Worm (Caenorhabditis elegans) whole organism, early embryonic: Measurements from ENCODE around the gene srh-89.
"Not testable (repeated sequence)": the region's sequence is repeated elsewhere in the genome, so short reads cannot be mapped to it uniquely, and the experiment has no call there.

Experiments
- B0310.2 ChIP-seq: sonication (generic microtip); optimal IDR thresholded peaks from 2 replicates; lab custom pipeline; 2016; ENCODE audit warnings: mild to moderate bottlenecking, missing genetic modification characterization, missing compliant biosample characterization
- F13C5.2 ChIP-seq: sonication (generic microtip); optimal IDR thresholded peaks from 2 replicates; lab custom pipeline; 2017; ENCODE audit warnings: mild to moderate bottlenecking, missing genetic modification characterization, inconsistent platforms, missing compliant biosample characterization
- aly-1 ChIP-seq: sonication (generic microtip); optimal IDR thresholded peaks from 2 replicates; lab custom pipeline; 2016; ENCODE audit warnings: missing genetic modification characterization, missing compliant biosample characterization
- ama-1 ChIP-seq: fragments of 150-350 bp; optimal IDR thresholded peaks from 2 replicates; lab custom pipeline; 2014
- ceh-13 ChIP-seq: fragments of 200-800 bp; sonication (Bioruptor generic); optimal IDR thresholded peaks from 2 replicates; lab custom pipeline; 2018; ENCODE audit warnings: mild to moderate bottlenecking, missing genetic modification characterization, missing compliant biosample characterization
- ceh-36 ChIP-seq: sonication (generic microtip); optimal IDR thresholded peaks from 2 replicates; lab custom pipeline; 2016; ENCODE audit warnings: missing genetic modification characterization, inconsistent platforms, missing compliant biosample characterization
- ets-7 ChIP-seq: sonication (generic microtip); optimal IDR thresholded peaks from 2 replicates; lab custom pipeline; 2016; ENCODE audit warnings: missing genotype, missing genetic modification characterization, missing compliant biosample characterization
- flt-1 ChIP-seq: fragments of 200-800 bp; sonication (Bioruptor generic); IDR thresholded peaks from 2 replicates; pipeline ENCODE4 v1.3.6; 2022; ENCODE audit warnings: missing genetic modification characterization, missing compliant biosample characterization
- hmbx-1 ChIP-seq: sonication (generic microtip); optimal IDR thresholded peaks from 2 replicates; lab custom pipeline; 2016; ENCODE audit warnings: mild to moderate bottlenecking, missing genetic modification characterization, missing compliant biosample characterization
- hmg-4 ChIP-seq: fragments of 200-800 bp; sonication (Bioruptor generic); optimal IDR thresholded peaks from 2 replicates; lab custom pipeline; 2018; ENCODE audit warnings: mild to moderate bottlenecking, missing genetic modification characterization, missing compliant biosample characterization
- hnd-1 ChIP-seq: sonication (generic microtip); optimal IDR thresholded peaks from 2 replicates; lab custom pipeline; 2016; ENCODE audit warnings: missing genetic modification characterization, missing compliant biosample characterization
- pes-1 ChIP-seq: fragments of 200-800 bp; sonication (Bioruptor generic); IDR thresholded peaks from 2 replicates; pipeline ENCODE4 v1.3.6; 2022; ENCODE audit warnings: missing genetic modification reagents, missing genetic modification characterization, missing compliant biosample characterization
- scrt-1 ChIP-seq: fragments of 200-800 bp; sonication (Bioruptor generic); IDR thresholded peaks from 2 replicates; pipeline ENCODE4 v1.3.6; 2022; ENCODE audit warnings: missing genetic modification characterization, missing compliant biosample characterization
- sea-1 ChIP-seq: fragments of 200-800 bp; sonication (Bioruptor generic); conservative IDR thresholded peaks from 2 replicates; pipeline ENCODE4 v1.3.6; 2022; ENCODE audit warnings: missing genetic modification characterization, missing compliant biosample characterization
- tbx-11 ChIP-seq: fragments of 200-800 bp; sonication (Bioruptor generic); IDR thresholded peaks from 2 replicates; pipeline ENCODE4 v1.3.6; 2022; ENCODE audit warnings: missing genetic modification characterization, missing compliant biosample characterization
- tbx-37 ChIP-seq: fragments of 200-800 bp; sonication (Bioruptor generic); conservative IDR thresholded peaks from 2 replicates; pipeline ENCODE4 v1.3.6; 2022; ENCODE audit warnings: missing genetic modification reagents, missing genetic modification characterization, missing compliant biosample characterization
- tra-4 ChIP-seq: sonication (generic microtip); optimal IDR thresholded peaks from 2 replicates; lab custom pipeline; 2017; ENCODE audit warnings: missing genetic modification characterization, missing compliant biosample characterization

srh-89 gene

DNA sequence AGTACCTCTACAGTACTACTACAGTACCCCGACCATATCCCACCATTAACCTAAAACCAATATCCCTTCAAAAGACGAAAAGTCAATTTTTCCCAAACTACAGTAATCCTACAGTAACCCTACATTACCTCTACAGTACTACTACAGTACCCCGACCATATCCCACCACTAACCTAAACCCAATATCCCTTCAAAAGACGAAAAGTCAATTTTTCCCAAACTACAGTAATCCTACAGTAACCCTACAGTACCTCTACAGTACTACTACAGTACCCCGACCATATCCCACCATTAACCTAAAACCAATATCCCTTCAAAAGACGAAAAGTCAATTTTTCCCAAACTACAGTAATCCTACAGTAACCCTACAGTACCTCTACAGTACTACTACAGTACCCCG is 20.3 kb downstream of the srh-89 start, which contains the start of gene nhr-141:
nhr-141 (plus strand) TSS at position 331 of the 400 bp plus-strand sequence.
- not testable (repeated sequence) for TF ChIP-seq ceh-13 (GFP tag; lab: Kevin White, UChicago); ceh-36 (tag; lab: Kevin White, UChicago); B0310.2 (tag; lab: Kevin White, UChicago)

ce11 chrV:7443480-7443879 is 21.1 kb downstream of the srh-89 start:
- 0 out of 2 replicates have a peak, but pooled peaks have one; percentile 35 for TF ChIP-seq scrt-1
- peak; percentile 34; the same call in 1 of the 2 replicates for TF ChIP-seq tbx-37 (GFP tag; lab: Robert Waterston, UW)
- TF ChIP-seq sea-1 (GFP tag; lab: Robert Waterston, UW) = peak; percentile 85
- TF ChIP-seq tbx-11 (GFP tag; lab: Robert Waterston, UW) = peak; percentile 68; the same call in 1 of the 2 replicates

DNA sequence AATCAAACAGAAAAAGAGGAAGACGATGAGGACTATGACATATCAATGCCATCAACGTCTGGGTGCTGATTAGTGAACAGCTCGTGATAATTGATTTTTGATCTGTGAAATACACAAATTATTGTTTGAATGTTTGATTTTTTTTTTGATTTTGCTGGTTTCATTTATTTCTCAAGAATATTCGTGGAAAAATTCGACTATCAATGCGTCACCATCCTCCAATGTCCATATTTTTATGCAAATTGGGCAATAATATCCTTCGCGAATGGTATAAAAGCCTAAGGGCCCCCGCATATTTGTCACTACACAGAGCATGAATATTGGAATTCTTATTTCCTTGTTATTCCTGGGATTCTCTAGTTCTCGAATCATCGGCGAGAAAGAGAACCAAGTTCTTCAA is 24.8 kb downstream of the srh-89 start, which contains the start of gene try-13:
try-13 (plus strand) TSS at position 301 of the 400 bp plus-strand sequence.
- no peak for TF ChIP-seq scrt-1
- no peak for TF ChIP-seq aly-1 (tag; lab: Kevin White, UChicago)
- no peak for TF ChIP-seq ceh-36 (tag; lab: Kevin White, UChicago)
- TF ChIP-seq hmbx-1 = no peak
- no peak for TF ChIP-seq pes-1
- no peak for TF ChIP-seq flt-1 (GFP tag; lab: Robert Waterston, UW)

ce11 chrV:7437985-7438384 is 26.6 kb downstream of the srh-89 start, which contains the start of gene F25E5.16:
Gene F25E5.16, plus strand, starts transcription at chrV:7438285.
- TF ChIP-seq pes-1 = no peak
- TF ChIP-seq scrt-1 = no peak
- no peak for TF ChIP-seq sea-1 (GFP tag; lab: Robert Waterston, UW)
- no peak for TF ChIP-seq ets-7 (tag; lab: Kevin White, UChicago)
- TF ChIP-seq hmbx-1 = no peak
- no peak for TF ChIP-seq flt-1 (GFP tag; lab: Robert Waterston, UW)
- TF ChIP-seq aly-1 (tag; lab: Kevin White, UChicago) = no peak
- TF ChIP-seq ceh-36 (tag; lab: Kevin White, UChicago) = no peak
- TF ChIP-seq F13C5.2 (tag; lab: Kevin White, UChicago) = no peak
- no peak for TF ChIP-seq B0310.2 (tag; lab: Kevin White, UChicago)
- no peak for TF ChIP-seq tra-4
- TF ChIP-seq hmg-4 = no peak
- TF ChIP-seq ceh-13 (GFP tag; lab: Kevin White, UChicago) = no peak
- no peak for TF ChIP-seq hnd-1 (tag; lab: Kevin White, UChicago)

ce11 chrV:7437538-7437937 is 27.1 kb downstream of the srh-89 start, which contains the start of gene F25E5.9:
Gene F25E5.9, minus strand, starts transcription at chrV:7437919.
- TF ChIP-seq ets-7 (tag; lab: Kevin White, UChicago) (no peak), ceh-13 (GFP tag; lab: Kevin White, UChicago) (no peak), sea-1 (GFP tag; lab: Robert Waterston, UW) (no peak), hmg-4 (no peak), hnd-1 (tag; lab: Kevin White, UChicago) (no peak), tbx-37 (GFP tag; lab: Robert Waterston, UW) (no peak), hmbx-1 (no peak), ceh-36 (tag; lab: Kevin White, UChicago) (no peak), tra-4 (no peak), pes-1 (no peak), flt-1 (GFP tag; lab: Robert Waterston, UW) (no peak), tbx-11 (GFP tag; lab: Robert Waterston, UW) (no peak), ama-1 (lab: Kevin White, UChicago) (no peak), aly-1 (tag; lab: Kevin White, UChicago) (no peak), B0310.2 (tag; lab: Kevin White, UChicago) (no peak), scrt-1 (no peak), F13C5.2 (tag; lab: Kevin White, UChicago) (no peak)

- no peak for TF ChIP-seq ceh-36 (tag; lab: Kevin White, UChicago)
- no peak for TF ChIP-seq B0310.2 (tag; lab: Kevin White, UChicago)
- TF ChIP-seq tbx-11 (GFP tag; lab: Robert Waterston, UW) = no peak
- TF ChIP-seq flt-1 (GFP tag; lab: Robert Waterston, UW) = no peak
- no peak for TF ChIP-seq ets-7 (tag; lab: Kevin White, UChicago)
- no peak for TF ChIP-seq tra-4
- no peak for TF ChIP-seq pes-1
- no peak for TF ChIP-seq F13C5.2 (tag; lab: Kevin White, UChicago)
- TF ChIP-seq ceh-13 (GFP tag; lab: Kevin White, UChicago) = no peak
- TF ChIP-seq tbx-37 (GFP tag; lab: Robert Waterston, UW) = no peak
- TF ChIP-seq scrt-1 = no peak
- TF ChIP-seq hmg-4 = no peak
- no peak for TF ChIP-seq aly-1 (tag; lab: Kevin White, UChicago)
- no peak for TF ChIP-seq hnd-1 (tag; lab: Kevin White, UChicago)
- no peak for TF ChIP-seq ama-1 (lab: Kevin White, UChicago)
- no peak for TF ChIP-seq hmbx-1
- no peak for TF ChIP-seq sea-1 (GFP tag; lab: Robert Waterston, UW)
These were observed 27.7 kb downstream of the srh-89 start for ce11 chrV:7436911-7437310.

ce11 chrV:7436509-7436908 is 28.1 kb downstream of the srh-89 start:
- TF ChIP-seq hmbx-1 (no peak), tbx-11 (GFP tag; lab: Robert Waterston, UW) (no peak), ets-7 (tag; lab: Kevin White, UChicago) (no peak), tra-4 (no peak), pes-1 (no peak), scrt-1 (no peak), ceh-36 (tag; lab: Kevin White, UChicago) (no peak), hnd-1 (tag; lab: Kevin White, UChicago) (no peak), ceh-13 (GFP tag; lab: Kevin White, UChicago) (no peak), sea-1 (GFP tag; lab: Robert Waterston, UW) (no peak), flt-1 (GFP tag; lab: Robert Waterston, UW) (no peak), ama-1 (lab: Kevin White, UChicago) (no peak), aly-1 (tag; lab: Kevin White, UChicago) (no peak), F13C5.2 (tag; lab: Kevin White, UChicago) (no peak), tbx-37 (GFP tag; lab: Robert Waterston, UW) (no peak), hmg-4 (no peak), B0310.2 (tag; lab: Kevin White, UChicago) (no peak)
